Fruit fly (Drosophila melanogaster): ENCODE data around the gene SsRbeta.

DNA sequence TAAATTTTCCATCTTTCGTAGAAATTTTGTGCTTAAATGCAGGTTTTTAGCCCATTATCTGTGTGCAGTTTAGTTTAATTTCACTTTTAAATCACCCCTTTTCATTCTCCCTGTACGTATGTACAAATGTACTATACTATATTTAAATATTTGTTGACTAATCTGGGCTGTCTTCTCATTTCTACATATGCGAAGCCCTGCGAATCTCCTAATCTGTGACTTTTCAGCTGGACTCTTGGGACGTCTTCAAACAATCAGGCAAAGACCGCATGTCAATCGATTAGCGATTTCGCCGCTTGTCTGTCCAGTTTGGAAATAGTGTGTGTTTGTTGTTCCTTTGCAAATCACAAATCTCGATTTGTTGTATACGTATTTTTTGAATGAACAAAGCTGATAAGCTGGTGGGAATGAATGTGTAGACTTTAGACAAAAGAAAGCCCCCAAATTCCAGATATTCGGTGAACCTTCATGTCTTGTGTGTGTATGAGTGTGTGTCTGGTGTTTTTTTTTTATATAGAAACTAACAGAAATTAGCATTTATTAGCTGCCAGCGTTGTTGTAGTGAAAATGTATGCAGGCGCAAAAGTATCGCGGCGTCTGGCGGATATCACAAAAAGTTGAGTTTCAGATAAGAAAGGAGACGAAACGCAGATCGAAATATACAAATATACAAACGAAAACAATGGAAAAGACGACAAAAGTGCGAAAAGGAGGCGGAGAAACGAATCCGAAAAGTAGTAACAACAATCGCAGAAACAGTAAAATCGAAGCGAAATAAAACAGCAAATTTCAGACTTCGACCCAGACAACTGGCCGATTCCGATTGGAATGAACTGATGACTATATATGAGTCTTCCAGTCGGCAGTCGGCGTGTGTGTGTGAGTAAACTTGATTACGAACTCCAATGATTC, 30.0 kb downstream of the SsRbeta start:
- TF ChIP-seq CG3032 (tag; optimal IDR thresholded peaks at IDR 0.05) (no peak), CG8119 (GFP tag; IDR thresholded peaks at IDR 0.05) (no peak), Smox (GFP tag; optimal IDR thresholded peaks at IDR 0.05) (no peak), Lpt (GFP tag; optimal IDR thresholded peaks at IDR 0.05) (no peak), Sox15 (GFP tag; optimal IDR thresholded peaks at IDR 0.05) (no peak), Sox102F (GFP tag; optimal IDR thresholded peaks at IDR 0.05) (no peak), CG11294 (GFP tag; IDR thresholded peaks at IDR 0.05) (no peak)

Data from whole organism, prepupa.